Fruit fly (Drosophila melanogaster) whole organism, embryonic: Measurements from ENCODE around the gene cnc.
A peak's percentile ranks its signal among the peaks of the same experiment; 100 is the strongest.

Experiments used
- CG10431 ChIP-seq: fragments of 200-800 bp; sonication (Bioruptor generic); optimal IDR thresholded peaks from 3 replicates; lab custom pipeline; 2018; ENCODE audit warnings: missing biosample characterization, mild to moderate bottlenecking, missing genetic modification characterization
- CG12942 ChIP-seq: fragments of 200-800 bp; sonication (Bioruptor generic); optimal IDR thresholded peaks from 3 replicates; lab custom pipeline; 2016; ENCODE audit warnings: missing biosample characterization, missing genetic modification characterization
- CG13123 ChIP-seq: fragments of 200-800 bp; sonication (Bioruptor generic); optimal IDR thresholded peaks from 2 replicates; lab custom pipeline; 2016; ENCODE audit warnings: missing biosample characterization, missing genetic modification characterization
- CG15696 ChIP-seq: fragments of 200-800 bp; sonication (Bioruptor generic); optimal IDR thresholded peaks from 2 replicates; lab custom pipeline; 2019; ENCODE audit warnings: missing biosample characterization, mild to moderate bottlenecking, missing genetic modification characterization, moderate library complexity
- CG1602 ChIP-seq: fragments of 200-800 bp; sonication (Bioruptor generic); optimal IDR thresholded peaks from 3 replicates; lab custom pipeline; 2016; ENCODE audit warnings: missing biosample characterization, missing genetic modification characterization
- CG17186 ChIP-seq: fragments of 200-800 bp; sonication (Bioruptor generic); optimal IDR thresholded peaks from 3 replicates; lab custom pipeline; 2017; ENCODE audit warnings: missing biosample characterization, missing genetic modification reagents, missing genetic modification characterization
- CG2120 ChIP-seq: fragments of 200-800 bp; sonication (Bioruptor generic); optimal IDR thresholded peaks from 3 replicates; lab custom pipeline; 2016; ENCODE audit warnings: missing biosample characterization, missing genetic modification characterization
- CG2875 ChIP-seq: fragments of 200-800 bp; sonication (Bioruptor generic); optimal IDR thresholded peaks from 2 replicates; lab custom pipeline; 2017; ENCODE audit warnings: missing biosample characterization, mild to moderate bottlenecking, missing genetic modification characterization, missing genetic modification reagents
- CG32767 ChIP-seq: fragments of 200-800 bp; sonication (Bioruptor generic); IDR thresholded peaks from 2 replicates; pipeline ENCODE4 v1.3.6; 2022; ENCODE audit warnings: missing biosample characterization, missing genetic modification characterization
- CG3281 ChIP-seq: fragments of 200-800 bp; sonication (Bioruptor generic); optimal IDR thresholded peaks from 3 replicates; lab custom pipeline; 2017; ENCODE audit warnings: missing biosample characterization, mild to moderate bottlenecking, missing genetic modification characterization
- CG3407 ChIP-seq: fragments of 200-800 bp; sonication (Bioruptor generic); optimal IDR thresholded peaks from 2 replicates; lab custom pipeline; 2018; ENCODE audit warnings: missing biosample characterization, mild to moderate bottlenecking, missing genetic modification characterization
- CG34224 ChIP-seq: fragments of 200-800 bp; sonication (Bioruptor generic); IDR thresholded peaks from 3 replicates; pipeline ENCODE4 v1.3.6; 2022; ENCODE audit warnings: missing biosample characterization, missing genetic modification characterization; ENCODE audit not compliant: partially characterized antibody
- CG34376 ChIP-seq: fragments of 200-800 bp; sonication (Bioruptor generic); optimal IDR thresholded peaks from 2 replicates; lab custom pipeline; 2018; ENCODE audit warnings: missing biosample characterization, mild to moderate bottlenecking, missing genetic modification characterization
- CG3726 ChIP-seq: fragments of 200-800 bp; sonication (Bioruptor generic); IDR thresholded peaks from 3 replicates; pipeline ENCODE4, ENCODE4 v1.3.6; 2022; ENCODE audit warnings: missing biosample characterization, missing genetic modification characterization
- CG3995 ChIP-seq: fragments of 200-800 bp; sonication (Bioruptor generic); optimal IDR thresholded peaks from 3 replicates; lab custom pipeline; 2016; ENCODE audit warnings: missing biosample characterization, missing genetic modification characterization
- CG6254 ChIP-seq: fragments of 200-800 bp; sonication (Bioruptor generic); optimal IDR thresholded peaks from 3 replicates; lab custom pipeline; 2017; ENCODE audit warnings: mild to moderate bottlenecking, missing biosample characterization, missing genetic modification reagents, missing genetic modification characterization
- Dad ChIP-seq: fragments of 200-800 bp; sonication (Bioruptor generic); optimal IDR thresholded peaks from 3 replicates; lab custom pipeline; 2016; ENCODE audit warnings: missing biosample characterization, missing genetic modification characterization
- HLHmδ ChIP-seq: fragments of 200-800 bp; sonication (Bioruptor generic); optimal IDR thresholded peaks from 2 replicates; lab custom pipeline; 2018; ENCODE audit warnings: missing biosample characterization, mild to moderate bottlenecking, missing genetic modification characterization, moderate library complexity
- Hmr ChIP-seq: fragments of 200-800 bp; sonication (Bioruptor generic); optimal IDR thresholded peaks from 3 replicates; lab custom pipeline; 2017; ENCODE audit warnings: mild to moderate bottlenecking, missing biosample characterization, missing genetic modification reagents, missing genetic modification characterization
- Hr78 ChIP-seq, 2 experiments: fragments of 200-800 bp in 1 of 2; fragments of >200 bp in 1 of 2; sonication (Bioruptor generic) in 1 of 2; optimal IDR thresholded peaks; 2 replicates each; lab custom pipeline; 2017 to 2019; ENCODE audit warnings: missing biosample characterization in 2 of 2, missing genetic modification characterization in 2 of 2, mild to moderate bottlenecking in 1 of 2, moderate library complexity in 1 of 2
- Jarid2 ChIP-seq: fragments of 200-800 bp; sonication (Bioruptor generic); optimal IDR thresholded peaks from 3 replicates; lab custom pipeline; 2017; ENCODE audit warnings: mild to moderate bottlenecking, missing biosample characterization, missing genetic modification reagents, missing genetic modification characterization
- Lim3 ChIP-seq: fragments of 200-800 bp; sonication (Bioruptor generic); IDR thresholded peaks from 2 replicates; pipeline ENCODE4 v1.3.6; 2022; ENCODE audit warnings: missing biosample characterization, missing genetic modification characterization
- Med ChIP-seq: fragments of 200-800 bp; sonication (Bioruptor generic); peaks from one replicate; lab custom pipeline; 2016; ENCODE audit warnings: missing biosample characterization, missing genetic modification characterization, mild to moderate bottlenecking, inconsistent platforms, moderate library complexity
- Mes4 ChIP-seq: fragments of 200-800 bp; sonication (Bioruptor generic); optimal IDR thresholded peaks from 2 replicates; lab custom pipeline; 2016; ENCODE audit warnings: missing biosample characterization, missing genetic modification characterization
- Ravus ChIP-seq: fragments of 200-800 bp; sonication (Bioruptor generic); IDR thresholded peaks from 2 replicates; pipeline ENCODE4 v1.3.6; 2022; ENCODE audit warnings: missing biosample characterization, missing genetic modification characterization
- Spps ChIP-seq: fragments of 200-800 bp; sonication (Bioruptor generic); optimal IDR thresholded peaks from 2 replicates; lab custom pipeline; 2018; ENCODE audit warnings: missing biosample characterization, mild to moderate bottlenecking, missing genetic modification characterization
- Xrp1 ChIP-seq: fragments of 200-800 bp; sonication (Bioruptor generic); IDR thresholded peaks from 2 replicates; pipeline ENCODE4 v1.3.6; 2022; ENCODE audit warnings: missing biosample characterization, missing genetic modification characterization
- az2 ChIP-seq: fragments of 200-800 bp; sonication (Bioruptor generic); optimal IDR thresholded peaks from 3 replicates; lab custom pipeline; 2016; ENCODE audit warnings: missing biosample characterization, missing genetic modification characterization
- bab2 ChIP-seq: fragments of 200-800 bp; sonication (Bioruptor generic); optimal IDR thresholded peaks from 2 replicates; lab custom pipeline; 2016; ENCODE audit warnings: missing biosample characterization, missing genetic modification characterization
- btn ChIP-seq: fragments of 200-800 bp; sonication (Bioruptor generic); optimal IDR thresholded peaks from 2 replicates; lab custom pipeline; 2016; ENCODE audit warnings: missing biosample characterization, missing genetic modification characterization
- cad ChIP-seq: fragments of >200 bp; optimal IDR thresholded peaks from 2 replicates; lab custom pipeline; 2017; ENCODE audit warnings: missing biosample characterization, missing genetic modification characterization
- chinmo ChIP-seq: fragments of 200-800 bp; sonication (Bioruptor generic); IDR thresholded peaks from 4 replicates; pipeline ENCODE4 v1.3.6; 2022; ENCODE audit warnings: missing biosample characterization, missing genetic modification characterization; ENCODE audit not compliant: partially characterized antibody
- crol ChIP-seq: fragments of 200-800 bp; sonication (Bioruptor generic); IDR thresholded peaks from 2 replicates; pipeline ENCODE4 v1.3.6; 2022; ENCODE audit warnings: missing biosample characterization, missing genetic modification characterization
- dmrt11E ChIP-seq: fragments of 200-800 bp; sonication (Bioruptor generic); optimal IDR thresholded peaks from 3 replicates; lab custom pipeline; 2018; ENCODE audit warnings: missing biosample characterization, mild to moderate bottlenecking, missing genetic modification characterization, moderate library complexity
- en ChIP-seq: fragments of 200-800 bp; sonication (Bioruptor generic); optimal IDR thresholded peaks from 2 replicates; lab custom pipeline; 2016; ENCODE audit warnings: missing biosample characterization, missing genetic modification characterization
- fd64A ChIP-seq: fragments of 200-800 bp; sonication (Bioruptor generic); optimal IDR thresholded peaks from 3 replicates; lab custom pipeline; 2018; ENCODE audit warnings: missing biosample characterization, mild to moderate bottlenecking, missing genetic modification characterization
- grau ChIP-seq: fragments of 200-800 bp; optimal IDR thresholded peaks from 3 replicates; lab custom pipeline; 2019; ENCODE audit warnings: missing biosample characterization, mild to moderate bottlenecking, missing genetic modification characterization, moderate library complexity
- gsb ChIP-seq: fragments of 200-800 bp; sonication (Bioruptor generic); IDR thresholded peaks from 2 replicates; pipeline ENCODE4 v1.3.6; 2022; ENCODE audit warnings: missing biosample characterization, missing genetic modification characterization
- gt ChIP-seq: fragments of 200-800 bp; sonication (Bioruptor generic); IDR thresholded peaks from 2 replicates; pipeline ENCODE4 v1.3.6; 2022; ENCODE audit warnings: missing biosample characterization, missing genetic modification characterization
- kah ChIP-seq: fragments of 200-800 bp; sonication (Bioruptor generic); optimal IDR thresholded peaks from 2 replicates; lab custom pipeline; 2018; ENCODE audit warnings: missing biosample characterization, mild to moderate bottlenecking, missing genetic modification characterization
- odd ChIP-seq: fragments of 200-800 bp; sonication (Bioruptor generic); optimal IDR thresholded peaks from 2 replicates; lab custom pipeline; 2017; ENCODE audit warnings: missing biosample characterization, mild to moderate bottlenecking, missing genetic modification characterization
- ranshi ChIP-seq: fragments of 200-800 bp; sonication (Bioruptor generic); IDR thresholded peaks from 2 replicates; pipeline ENCODE4 v1.3.6; 2022; ENCODE audit warnings: missing biosample characterization, missing genetic modification characterization
- row ChIP-seq: fragments of 200-800 bp; sonication (Bioruptor generic); IDR thresholded peaks from 3 replicates; pipeline ENCODE4 v1.3.6; 2022; ENCODE audit warnings: missing biosample characterization, missing genetic modification characterization
- sisA ChIP-seq: fragments of 200-800 bp; sonication (Bioruptor generic); IDR thresholded peaks from 2 replicates; pipeline ENCODE4 v1.3.6; 2022; ENCODE audit warnings: missing biosample characterization, missing genetic modification characterization
- slp2 ChIP-seq: fragments of 200-800 bp; sonication (Bioruptor generic); optimal IDR thresholded peaks from 2 replicates; lab custom pipeline; 2016; ENCODE audit warnings: missing biosample characterization, missing genetic modification characterization
- tna ChIP-seq: fragments of 200-800 bp; sonication (Bioruptor generic); IDR thresholded peaks from 2 replicates; pipeline ENCODE4 v1.3.6; 2022; ENCODE audit warnings: missing biosample characterization, missing genetic modification characterization; ENCODE audit not compliant: partially characterized antibody
- tup ChIP-seq: fragments of 200-800 bp; sonication (Bioruptor generic); optimal IDR thresholded peaks from 2 replicates; lab custom pipeline; 2016; ENCODE audit warnings: missing biosample characterization, mild to moderate bottlenecking, missing genetic modification characterization, moderate library complexity
- tx ChIP-seq: fragments of 200-800 bp; sonication (Bioruptor generic); optimal IDR thresholded peaks from 2 replicates; lab custom pipeline; 2016; ENCODE audit warnings: missing biosample characterization, missing genetic modification characterization
- wdn ChIP-seq: fragments of 200-800 bp; sonication (Bioruptor generic); IDR thresholded peaks from 2 replicates; pipeline ENCODE4 v1.3.6; 2022; ENCODE audit warnings: missing biosample characterization, missing genetic modification characterization
- zf30C ChIP-seq: fragments of 200-800 bp; sonication (Bioruptor generic); optimal IDR thresholded peaks from 3 replicates; lab custom pipeline; 2018; ENCODE audit warnings: missing biosample characterization, mild to moderate bottlenecking, missing genetic modification characterization

Gene cnc

dm6 chr3R:23173393-23173981 lies 53.0 kb downstream of the cnc start, which contains the start of gene CG46310 (continued):
- TF ChIP-seq slp2 (GFP tag; lab: Kevin White, UChicago) (no peak), CG32767 (GFP tag; lab: Robert Waterston, UW) (0 out of 2 replicates have a peak, but pooled peaks have one; percentile 7), bab2 (GFP tag; lab: Kevin White, UChicago) (no peak), CG34376 (GFP tag; lab: Kevin White, UChicago) (peak; percentile 77), en (GFP tag; lab: Kevin White, UChicago) (no peak), CG3281 (GFP tag; lab: Kevin White, UChicago) (peak; percentile 79), cad (GFP tag; lab: Kevin White, UChicago) (no peak), crol (GFP tag; lab: Robert Waterston, UW) (peak; percentile 36; the same call in 1 of the 2 replicates), btn (GFP tag; lab: Kevin White, UChicago) (no peak), ranshi (GFP tag; lab: Robert Waterston, UW) (peak; percentile 86), gsb (GFP tag; lab: Robert Waterston, UW) (peak; percentile 81), Mes4 (GFP tag; lab: Kevin White, UChicago) (no peak), CG34224 (GFP tag; lab: Robert Waterston, UW) (0 out of 3 replicates have a peak, but pooled peaks have one; percentile 25), Jarid2 (GFP tag; lab: Kevin White, UChicago) (no peak), CG13123 (GFP tag; lab: Kevin White, UChicago) (no peak), tna (no peak), Ravus (GFP tag; lab: Robert Waterston, UW) (peak; percentile 85), CG3407 (peak; percentile 49), Xrp1 (GFP tag; lab: Robert Waterston, UW) (peak; percentile 87), CG2875 (GFP tag; lab: Kevin White, UChicago) (peak; percentile 56), odd (peak; percentile 21), Hmr (peak; percentile 89), dmrt11E (tag; lab: Kevin White, UChicago) (no peak), Hr78 (GFP tag; optimal IDR thresholded peaks at IDR 0.05; lab: Kevin White, UChicago) (peak in 1 of 2 experiments; percentile 38), CG3995 (no peak), CG15696 (tag; lab: Kevin White, UChicago) (peak; percentile 1), tup (GFP tag; lab: Kevin White, UChicago) (no peak), wdn (GFP tag; lab: Robert Waterston, UW) (peak; percentile 83), row (GFP tag; lab: Robert Waterston, UW) (peak; percentile 76), tx (GFP tag; lab: Kevin White, UChicago) (no peak), chinmo (GFP tag; lab: Robert Waterston, UW) (peak; percentile 81; the same call in 3 of the 4 replicates), kah (GFP tag; lab: Kevin White, UChicago) (no peak), CG10431 (no peak), CG17186 (GFP tag; lab: Kevin White, UChicago) (no peak), fd64A (GFP tag; lab: Kevin White, UChicago) (peak; percentile 3), CG6254 (GFP tag; lab: Kevin White, UChicago) (peak; percentile 29), grau (peak; percentile 72), CG3726 (GFP tag; lab: Robert Waterston, UW) (peak; percentile 84), Lim3 (GFP tag; lab: Robert Waterston, UW) (no peak), sisA (GFP tag; lab: Robert Waterston, UW) (peak; percentile 75), CG1602 (GFP tag; lab: Kevin White, UChicago) (peak; percentile 28), Dad (GFP tag; lab: Kevin White, UChicago) (no peak), az2 (GFP tag; lab: Kevin White, UChicago) (peak; percentile 55), CG12942 (GFP tag; lab: Kevin White, UChicago) (no peak), Med (GFP tag; lab: Kevin White, UChicago) (peak; percentile 86), CG2120 (GFP tag; lab: Kevin White, UChicago) (peak; percentile 67), Spps (tag; lab: Kevin White, UChicago) (no peak), HLHmδ (GFP tag; lab: Kevin White, UChicago) (no peak), zf30C (GFP tag; lab: Kevin White, UChicago) (peak; percentile 34), gt (GFP tag; lab: Robert Waterston, UW) (0 out of 2 replicates have a peak, but pooled peaks have one; percentile 15)
